Worm (Caenorhabditis elegans) whole organism, late embryonic: ENCODE data around the gene rla-2.

Source experiments
- C08G9.2 ChIP-seq: sonication (generic microtip); optimal IDR thresholded peaks from 2 replicates; lab custom pipeline; 2016; ENCODE audit warnings: mild to moderate bottlenecking, missing genetic modification characterization, moderate library complexity, missing compliant biosample characterization
- C38D4.7 ChIP-seq: fragments of 200-800 bp; sonication (Bioruptor generic); optimal IDR thresholded peaks from 2 replicates; lab custom pipeline; 2018; ENCODE audit warnings: mild to moderate bottlenecking, missing genetic modification characterization, moderate library complexity, missing compliant biosample characterization
- K09A11.1 ChIP-seq: sonication (generic microtip); optimal IDR thresholded peaks from 2 replicates; lab custom pipeline; 2017; ENCODE audit warnings: antibody characterized with exemption, mild to moderate bottlenecking, missing genetic modification characterization, missing compliant biosample characterization; ENCODE audit not compliant: insufficient read depth
- T23F11.4 ChIP-seq: fragments of 200-800 bp; sonication (Bioruptor generic); optimal IDR thresholded peaks from 2 replicates; lab custom pipeline; 2018; ENCODE audit warnings: mild to moderate bottlenecking, missing genetic modification characterization, missing compliant biosample characterization
- ahr-1 ChIP-seq: sonication (generic microtip); optimal IDR thresholded peaks from 2 replicates; lab custom pipeline; 2016; ENCODE audit warnings: missing genetic modification characterization, missing compliant biosample characterization
- ama-1 ChIP-seq: fragments of 150-350 bp; optimal IDR thresholded peaks from 2 replicates; lab custom pipeline; 2014
- ceh-14 ChIP-seq: sonication (generic microtip); optimal IDR thresholded peaks from 2 replicates; lab custom pipeline; 2016; ENCODE audit warnings: missing genotype, missing genetic modification characterization, missing compliant biosample characterization
- ceh-18 ChIP-seq: sonication (generic microtip); optimal IDR thresholded peaks from 2 replicates; lab custom pipeline; 2016; ENCODE audit warnings: missing genetic modification characterization, missing compliant biosample characterization
- ceh-19 ChIP-seq: fragments of 200-800 bp; sonication (Bioruptor generic); optimal IDR thresholded peaks from 2 replicates; lab custom pipeline; 2018; ENCODE audit warnings: mild to moderate bottlenecking, missing genetic modification characterization, missing compliant biosample characterization
- ceh-2 ChIP-seq: sonication (generic microtip); optimal IDR thresholded peaks from 2 replicates; lab custom pipeline; 2016; ENCODE audit warnings: missing genotype, missing genetic modification characterization, missing compliant biosample characterization
- ceh-22 ChIP-seq: sonication (generic microtip); optimal IDR thresholded peaks from 2 replicates; lab custom pipeline; 2017; ENCODE audit warnings: missing biosample characterization, missing genetic modification characterization
- ceh-30 ChIP-seq: fragments of 150-350 bp; optimal IDR thresholded peaks from 2 replicates; lab custom pipeline; 2014; ENCODE audit warnings: missing biosample characterization, missing genetic modification characterization
- ceh-31 ChIP-seq: sonication (generic microtip); optimal IDR thresholded peaks from 2 replicates; lab custom pipeline; 2016; ENCODE audit warnings: missing genetic modification characterization, missing compliant biosample characterization
- ceh-48 ChIP-seq: sonication (generic microtip); optimal IDR thresholded peaks from 2 replicates; lab custom pipeline; 2016; ENCODE audit warnings: missing genetic modification characterization, inconsistent platforms, missing compliant biosample characterization
- che-1 ChIP-seq: sonication (generic microtip); optimal IDR thresholded peaks from 2 replicates; lab custom pipeline; 2016; ENCODE audit warnings: mild to moderate bottlenecking, missing genetic modification characterization, missing compliant biosample characterization
- dmd-4 ChIP-seq: sonication (generic microtip); optimal IDR thresholded peaks from 2 replicates; lab custom pipeline; 2016; ENCODE audit warnings: borderline replicate concordance, missing genetic modification characterization, missing compliant biosample characterization
- dve-1 ChIP-seq: sonication (generic microtip); optimal IDR thresholded peaks from 2 replicates; lab custom pipeline; 2017; ENCODE audit warnings: antibody characterized with exemption, mild to moderate bottlenecking, missing genetic modification characterization, missing compliant biosample characterization
- elt-2 ChIP-seq: sonication (generic microtip); optimal IDR thresholded peaks from 2 replicates; lab custom pipeline; 2016; ENCODE audit warnings: missing genetic modification reagents, missing genetic modification characterization, missing compliant biosample characterization
- elt-4 ChIP-seq: sonication (generic microtip); optimal IDR thresholded peaks from 2 replicates; lab custom pipeline; 2016; ENCODE audit warnings: missing genetic modification characterization, missing compliant biosample characterization
- ets-4 ChIP-seq: sonication (generic microtip); optimal IDR thresholded peaks from 2 replicates; lab custom pipeline; 2016; ENCODE audit warnings: missing genetic modification characterization, missing compliant biosample characterization
- fax-1 ChIP-seq: sonication (generic microtip); optimal IDR thresholded peaks from 2 replicates; lab custom pipeline; 2016; ENCODE audit warnings: missing genotype, missing genetic modification characterization, missing compliant biosample characterization
- gmeb-2 ChIP-seq: sonication (generic microtip); optimal IDR thresholded peaks from 2 replicates; lab custom pipeline; 2016; ENCODE audit warnings: missing genetic modification characterization, inconsistent platforms, missing compliant biosample characterization
- hlh-13 ChIP-seq: fragments of 200-800 bp; sonication (Bioruptor generic); optimal IDR thresholded peaks from 2 replicates; lab custom pipeline; 2018; ENCODE audit warnings: mild to moderate bottlenecking, missing genetic modification characterization, missing compliant biosample characterization
- hlh-15 ChIP-seq: sonication (generic microtip); optimal IDR thresholded peaks from 2 replicates; lab custom pipeline; 2016; ENCODE audit warnings: missing genetic modification characterization, missing compliant biosample characterization
- hlh-30 ChIP-seq: sonication (generic microtip); optimal IDR thresholded peaks from 2 replicates; lab custom pipeline; 2017; ENCODE audit warnings: antibody characterized with exemption, missing genetic modification characterization, missing compliant biosample characterization; ENCODE audit not compliant: insufficient read depth
- lim-6 ChIP-seq: sonication (generic microtip); optimal IDR thresholded peaks from 2 replicates; lab custom pipeline; 2016; ENCODE audit warnings: missing genetic modification characterization, missing compliant biosample characterization
- mec-3 ChIP-seq: sonication (generic microtip); optimal IDR thresholded peaks from 2 replicates; lab custom pipeline; 2016; ENCODE audit warnings: borderline replicate concordance, missing genetic modification characterization, missing compliant biosample characterization
- nfya-1 ChIP-seq: sonication (generic microtip); optimal IDR thresholded peaks from 2 replicates; lab custom pipeline; 2017; ENCODE audit warnings: missing genetic modification characterization, mild to moderate bottlenecking, missing compliant biosample characterization, antibody characterized with exemption, moderate library complexity
- nhr-11 ChIP-seq: fragments of 150-350 bp; optimal IDR thresholded peaks from 2 replicates; lab custom pipeline; 2014; ENCODE audit warnings: missing biosample characterization, missing genetic modification characterization
- nhr-232 ChIP-seq: sonication (generic microtip); optimal IDR thresholded peaks from 2 replicates; lab custom pipeline; 2016; ENCODE audit warnings: missing genetic modification characterization, missing compliant biosample characterization
- npax-4 ChIP-seq: sonication (generic microtip); optimal IDR thresholded peaks from 2 replicates; lab custom pipeline; 2016; ENCODE audit warnings: missing genetic modification characterization, missing compliant biosample characterization
- odd-2 ChIP-seq: sonication (generic microtip); optimal IDR thresholded peaks from 2 replicates; lab custom pipeline; 2017; ENCODE audit warnings: antibody characterized with exemption, mild to moderate bottlenecking, missing genetic modification characterization, missing compliant biosample characterization
- pat-9 ChIP-seq: fragments of 200-800 bp; sonication (Bioruptor generic); optimal IDR thresholded peaks from 2 replicates; lab custom pipeline; 2018; ENCODE audit warnings: mild to moderate bottlenecking, missing genetic modification characterization, moderate library complexity, missing compliant biosample characterization
- pax-1 ChIP-seq: fragments of 150-350 bp; optimal IDR thresholded peaks from 2 replicates; lab custom pipeline; 2014; ENCODE audit warnings: missing biosample characterization, missing genetic modification characterization
- pha-2 ChIP-seq: sonication (generic microtip); optimal IDR thresholded peaks from 2 replicates; lab custom pipeline; 2017; ENCODE audit warnings: mild to moderate bottlenecking, missing genetic modification characterization, missing compliant biosample characterization
- pha-4 ChIP-seq: fragments of 150-350 bp; optimal IDR thresholded peaks from 2 replicates; lab custom pipeline; 2018; ENCODE audit warnings: missing biosample characterization, missing genetic modification reagents, missing genetic modification characterization
- pqm-1 ChIP-seq: sonication (generic microtip); optimal IDR thresholded peaks from 2 replicates; lab custom pipeline; 2016; ENCODE audit warnings: missing genetic modification characterization, missing compliant biosample characterization
- sdc-2 ChIP-seq: sonication (generic microtip); optimal IDR thresholded peaks from 2 replicates; lab custom pipeline; 2016; ENCODE audit warnings: missing genotype, missing genetic modification characterization, missing compliant biosample characterization
- sox-4 ChIP-seq: sonication (generic microtip); optimal IDR thresholded peaks from 2 replicates; lab custom pipeline; 2017; ENCODE audit warnings: mild to moderate bottlenecking, missing genetic modification characterization, inconsistent platforms, missing compliant biosample characterization
- tbx-7 ChIP-seq: sonication (generic microtip); optimal IDR thresholded peaks from 2 replicates; lab custom pipeline; 2016; ENCODE audit warnings: missing genotype, missing genetic modification characterization, missing compliant biosample characterization
- unc-42 ChIP-seq: sonication (generic microtip); optimal IDR thresholded peaks from 2 replicates; lab custom pipeline; 2016; ENCODE audit warnings: missing genotype, missing genetic modification characterization, missing compliant biosample characterization
- unc-86 ChIP-seq: sonication (generic microtip); optimal IDR thresholded peaks from 2 replicates; lab custom pipeline; 2016; ENCODE audit warnings: missing genetic modification characterization, missing compliant biosample characterization
- zip-5 ChIP-seq: sonication (generic microtip); optimal IDR thresholded peaks from 2 replicates; lab custom pipeline; 2016; ENCODE audit warnings: missing genetic modification characterization, missing compliant biosample characterization
- ztf-16 ChIP-seq: sonication (generic microtip); optimal IDR thresholded peaks from 2 replicates; lab custom pipeline; 2017; ENCODE audit warnings: missing genetic modification characterization, missing compliant biosample characterization

rla-2 gene

ce11 chrIV:13328059-13328458 lies 42.0 kb downstream of the rla-2 start, which contains the start of gene far-6:
Gene far-6 (plus strand): TSS chrIV:13328359.
- TF ChIP-seq ets-4 (tag; lab: Kevin White, UChicago): no peak
- no peak for TF ChIP-seq hlh-13 (GFP tag; lab: Kevin White, UChicago)
- TF ChIP-seq unc-86 (tag; lab: Kevin White, UChicago): no peak
- no peak for TF ChIP-seq ceh-18 (tag; lab: Kevin White, UChicago)
- TF ChIP-seq nhr-232 (tag; lab: Kevin White, UChicago): no peak
- TF ChIP-seq odd-2 (tag; lab: Kevin White, UChicago): no peak
- no peak for TF ChIP-seq pha-2 (tag; lab: Kevin White, UChicago)
- no peak for TF ChIP-seq sox-4 (tag; lab: Kevin White, UChicago)
- TF ChIP-seq pax-1 (tag; lab: Kevin White, UChicago): no peak
- TF ChIP-seq pqm-1 (tag; lab: Kevin White, UChicago): no peak
- TF ChIP-seq ceh-31: no peak
- no peak for TF ChIP-seq ceh-48 (tag; lab: Kevin White, UChicago)
- no peak for TF ChIP-seq lim-6 (tag; lab: Kevin White, UChicago)
- TF ChIP-seq ztf-16 (tag; lab: Kevin White, UChicago): no peak
- TF ChIP-seq ceh-14 (tag; lab: Kevin White, UChicago): no peak
- TF ChIP-seq ahr-1 (tag; lab: Kevin White, UChicago): no peak
- TF ChIP-seq gmeb-2 (tag; lab: Kevin White, UChicago): no peak
- no peak for TF ChIP-seq C38D4.7 (GFP tag; lab: Kevin White, UChicago)

ce11 chrIV:13327064-13327463 lies 43.0 kb downstream of the rla-2 start:
- TF ChIP-seq K09A11.1 (tag; lab: Kevin White, UChicago) (no peak), nhr-11 (tag; lab: Kevin White, UChicago) (no peak), npax-4 (no peak), pha-4 (no peak), pax-1 (tag; lab: Kevin White, UChicago) (no peak), hlh-15 (tag; lab: Kevin White, UChicago) (no peak), pat-9 (tag; lab: Kevin White, UChicago) (no peak), sdc-2 (tag; lab: Kevin White, UChicago) (no peak), elt-2 (tag; lab: Kevin White, UChicago) (peak; percentile 50)

- TF ChIP-seq elt-4 (tag; lab: Kevin White, UChicago) (no peak), lim-6 (tag; lab: Kevin White, UChicago) (no peak), fax-1 (tag; lab: Kevin White, UChicago) (no peak), ztf-16 (tag; lab: Kevin White, UChicago) (no peak), ceh-18 (tag; lab: Kevin White, UChicago) (no peak), C08G9.2 (tag; lab: Kevin White, UChicago) (no peak), ahr-1 (tag; lab: Kevin White, UChicago) (no peak), pha-2 (tag; lab: Kevin White, UChicago) (no peak), ceh-2 (tag; lab: Kevin White, UChicago) (no peak), dmd-4 (tag; lab: Kevin White, UChicago) (no peak), che-1 (no peak)
Observed at ce11 chrIV:13323823-13324359, 46.2 kb downstream of the rla-2 start, which contains the start of gene fat-2. Gene fat-2 (plus strand): TSS chrIV:13323873.

ce11 chrIV:13322429-13322828 lies 47.7 kb downstream of the rla-2 start:
- no peak for TF ChIP-seq tbx-7 (tag; lab: Kevin White, UChicago)
- TF ChIP-seq ceh-2 (tag; lab: Kevin White, UChicago): no peak
- TF ChIP-seq hlh-15 (tag; lab: Kevin White, UChicago): no peak
- no peak for TF ChIP-seq sox-4 (tag; lab: Kevin White, UChicago)
- TF ChIP-seq dve-1: no peak
- TF ChIP-seq ceh-31: no peak
- TF ChIP-seq ceh-30 (tag; lab: Kevin White, UChicago): no peak
- TF ChIP-seq nfya-1 (tag; lab: Kevin White, UChicago): no peak
- no peak for TF ChIP-seq ceh-22
- TF ChIP-seq T23F11.4 (GFP tag; lab: Kevin White, UChicago): no peak
- TF ChIP-seq elt-4 (tag; lab: Kevin White, UChicago): no peak
- TF ChIP-seq ceh-19 (GFP tag; lab: Kevin White, UChicago): no peak
- no peak for TF ChIP-seq C08G9.2 (tag; lab: Kevin White, UChicago)
- no peak for TF ChIP-seq ama-1
- no peak for TF ChIP-seq mec-3 (tag; lab: Kevin White, UChicago)
- TF ChIP-seq lim-6 (tag; lab: Kevin White, UChicago): no peak
- no peak for TF ChIP-seq unc-42
- TF ChIP-seq elt-2 (tag; lab: Kevin White, UChicago): no peak
- no peak for TF ChIP-seq hlh-30 (tag; lab: Kevin White, UChicago)
- TF ChIP-seq zip-5: no peak
